Worm (Caenorhabditis elegans) whole organism, L1 larva: Measurements from ENCODE around the gene F10G7.10.

Source experiments
- ceh-82 ChIP-seq, 3 experiments: fragments of 150-350 bp in 1 of 3; sonication (generic microtip) in 2 of 3; optimal IDR thresholded peaks; 2 replicates each; lab custom pipeline; 2014 to 2017; ENCODE audit warnings: missing biosample characterization in 3 of 3, missing genetic modification characterization in 3 of 3
- mdl-1 ChIP-seq, 2 experiments: fragments of 150-350 bp; optimal IDR thresholded peaks; 2 replicates each; lab custom pipeline; 2014 to 2017; ENCODE audit warnings: missing biosample characterization in 2 of 2, missing genetic modification characterization in 2 of 2, inconsistent platforms in 1 of 2

DNA sequence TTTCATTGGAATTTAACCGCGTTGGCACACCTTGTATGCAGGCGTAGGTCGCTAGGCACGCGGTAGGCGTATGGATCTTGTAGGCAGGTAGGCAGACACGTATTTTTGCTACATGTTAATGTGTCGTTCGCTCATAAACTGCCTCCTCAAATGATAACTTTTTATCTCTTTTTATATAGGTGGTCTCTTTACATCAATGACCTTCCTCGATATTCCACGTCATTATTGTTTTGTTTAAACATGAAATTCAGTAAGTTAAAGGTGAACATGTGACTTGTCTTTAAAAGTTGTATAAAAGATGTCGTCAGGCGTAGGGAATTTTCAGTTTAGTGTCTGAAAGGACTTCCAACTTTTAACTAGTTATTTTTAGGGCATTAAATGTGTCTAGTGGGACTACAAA is 21.6 kb upstream of the F10G7.10 start:
- TF ChIP-seq mdl-1 (tag; optimal IDR thresholded peaks at IDR 0.05; lab: Kevin White, UChicago) (no peak), ceh-82 (tag; optimal IDR thresholded peaks at IDR 0.05; lab: Kevin White, UChicago) (no peak)
